Fruit fly (Drosophila melanogaster): Measurements from ENCODE around the gene kipf.

Gene kipf

dm6 chr3R:7913139-7913538 is 512 bp upstream of the kipf start, which contains the start of gene Rfk (continued):
- TF ChIP-seq TFAM (GFP tag; optimal IDR thresholded peaks at IDR 0.05) (no peak), CG15011 (GFP tag; optimal IDR thresholded peaks at IDR 0.05) (no peak), Dek (tag; optimal IDR thresholded peaks at IDR 0.05) (no peak), bbx (GFP tag; IDR thresholded peaks at IDR 0.05; ENCODE audit: partially characterized antibody) (no peak), tll (GFP tag; optimal IDR thresholded peaks at IDR 0.05) (no peak), cg (GFP tag; optimal IDR thresholded peaks at IDR 0.05) (no peak), tin (GFP tag; optimal IDR thresholded peaks at IDR 0.05) (no peak), br (optimal IDR thresholded peaks at IDR 0.05) (no peak), CG9876 (GFP tag; optimal IDR thresholded peaks at IDR 0.05) (no peak), gfzf (GFP tag; optimal IDR thresholded peaks at IDR 0.05) (peak; percentile 2), prd (optimal IDR thresholded peaks at IDR 0.05) (no peak), prd (GFP tag; IDR thresholded peaks at IDR 0.05) (no peak), CG4707 (GFP tag; optimal IDR thresholded peaks at IDR 0.05) (no peak), dimm (GFP tag; IDR thresholded peaks at IDR 0.05) (no peak), phol (tag; optimal IDR thresholded peaks at IDR 0.05) (peak; percentile 40), Trl (optimal IDR thresholded peaks at IDR 0.05) (no peak), Trl (GFP tag; optimal IDR thresholded peaks at IDR 0.05) (peak; percentile 19), lilli (GFP tag; optimal IDR thresholded peaks at IDR 0.05) (peak; percentile 49), CG4424 (GFP tag; optimal IDR thresholded peaks at IDR 0.05) (peak; percentile 57), CG2120 (GFP tag; optimal IDR thresholded peaks at IDR 0.05) (peak; percentile 57), CG12219 (GFP tag; optimal IDR thresholded peaks at IDR 0.05) (no peak), Sox102F (GFP tag; optimal IDR thresholded peaks at IDR 0.05) (no peak), CG10979 (tag; optimal IDR thresholded peaks at IDR 0.05) (no peak), Sox100B (GFP tag; optimal IDR thresholded peaks at IDR 0.05) (no peak), CG7357 (GFP tag; IDR thresholded peaks at IDR 0.05) (no peak), CG4360 (GFP tag; IDR thresholded peaks at IDR 0.05) (no peak), toy (GFP tag; IDR thresholded peaks at IDR 0.05) (no peak), Hsf (GFP tag; optimal IDR thresholded peaks at IDR 0.05) (no peak), CG17328 (GFP tag; IDR thresholded peaks at IDR 0.05) (no peak), CG13296 (GFP tag; optimal IDR thresholded peaks at IDR 0.05) (peak; percentile 25), CG3281 (GFP tag; optimal IDR thresholded peaks at IDR 0.05) (peak; percentile 10), Gsc (GFP tag; IDR thresholded peaks at IDR 0.05) (no peak), CG12236 (GFP tag; optimal IDR thresholded peaks at IDR 0.05) (no peak), Mes4 (GFP tag; optimal IDR thresholded peaks at IDR 0.05) (no peak), CG8359 (GFP tag; optimal IDR thresholded peaks at IDR 0.05; ENCODE audit: borderline replicate concordance) (no peak), Oli (tag; optimal IDR thresholded peaks at IDR 0.05) (no peak), Aef1 (GFP tag; IDR thresholded peaks at IDR 0.05) (no peak), CG6813 (GFP tag; optimal IDR thresholded peaks at IDR 0.05) (no peak), Bdp1 (GFP tag; optimal IDR thresholded peaks at IDR 0.05) (no peak), ken (GFP tag; IDR thresholded peaks at IDR 0.05) (no peak), wek (GFP tag; optimal IDR thresholded peaks at IDR 0.05) (no peak), hth (optimal IDR thresholded peaks at IDR 0.05) (no peak), CG31365 (tag; optimal IDR thresholded peaks at IDR 0.05) (no peak), crol (GFP tag; IDR thresholded peaks at IDR 0.05) (no peak), Bgb (GFP tag; IDR thresholded peaks at IDR 0.05; ENCODE audit: partially characterized antibody) (no peak), CG32532 (GFP tag; IDR thresholded peaks at IDR 0.05) (no peak), CG10267 (tag; optimal IDR thresholded peaks at IDR 0.05) (peak; percentile 56), sug (tag; optimal IDR thresholded peaks at IDR 0.05) (peak; percentile 34), CG33557 (GFP tag; optimal IDR thresholded peaks at IDR 0.05) (no peak), CG10321 (GFP tag; IDR thresholded peaks at IDR 0.05) (no peak), CG2875 (GFP tag; optimal IDR thresholded peaks at IDR 0.05) (no peak), vvl (GFP tag; IDR thresholded peaks at IDR 0.05) (peak; percentile 67), CG15479 (GFP tag; optimal IDR thresholded peaks at IDR 0.05) (no peak)
